Fruit fly (Drosophila melanogaster) whole organism, embryonic: ENCODE results near the gene CG14219.

Experiments used
- Awh ChIP-seq: fragments of 200-800 bp; sonication (Bioruptor generic); IDR thresholded peaks from 2 replicates; pipeline ENCODE4, ENCODE4 v1.3.6; 2022; ENCODE audit warnings: missing biosample characterization, missing genetic modification characterization
- Blimp-1 ChIP-seq: fragments of 200-800 bp; sonication (Bioruptor generic); optimal IDR thresholded peaks from 3 replicates; lab custom pipeline; 2018; ENCODE audit warnings: missing biosample characterization, missing genetic modification characterization, mild to moderate bottlenecking, moderate library complexity, missing genetic modification reagents
- CG10543 ChIP-seq: fragments of 200-800 bp; sonication (Bioruptor generic); optimal IDR thresholded peaks from 3 replicates; lab custom pipeline; 2017; ENCODE audit warnings: missing biosample characterization, mild to moderate bottlenecking, missing genetic modification characterization, moderate library complexity
- CG12744 ChIP-seq: fragments of 200-800 bp; sonication (Bioruptor generic); optimal IDR thresholded peaks from 2 replicates; lab custom pipeline; 2016; ENCODE audit warnings: missing biosample characterization, missing genetic modification characterization
- CG13123 ChIP-seq: fragments of 200-800 bp; sonication (Bioruptor generic); optimal IDR thresholded peaks from 2 replicates; lab custom pipeline; 2016; ENCODE audit warnings: missing biosample characterization, missing genetic modification characterization
- CG13296 ChIP-seq: fragments of 200-800 bp; sonication (Bioruptor generic); optimal IDR thresholded peaks from 3 replicates; lab custom pipeline; 2018; ENCODE audit warnings: missing biosample characterization, mild to moderate bottlenecking, missing genetic modification characterization
- CG15011 ChIP-seq: fragments of 200-800 bp; sonication (Bioruptor generic); optimal IDR thresholded peaks from 3 replicates; lab custom pipeline; 2018; ENCODE audit warnings: missing biosample characterization, mild to moderate bottlenecking, missing genetic modification characterization
- CG1529 ChIP-seq: fragments of 200-800 bp; sonication (Bioruptor generic); optimal IDR thresholded peaks from 3 replicates; lab custom pipeline; 2018; ENCODE audit warnings: missing biosample characterization, missing genetic modification characterization
- CG15514 ChIP-seq: fragments of 200-800 bp; sonication (Bioruptor generic); optimal IDR thresholded peaks from 3 replicates; lab custom pipeline; 2017; ENCODE audit warnings: missing biosample characterization, missing genetic modification characterization, mild to moderate bottlenecking, moderate library complexity, missing genetic modification reagents
- CG15601 ChIP-seq: fragments of 200-800 bp; sonication (Bioruptor generic); optimal IDR thresholded peaks from 3 replicates; lab custom pipeline; 2019; ENCODE audit warnings: missing biosample characterization, mild to moderate bottlenecking, missing genetic modification characterization, moderate library complexity
- CG1647 ChIP-seq: fragments of 200-800 bp; sonication (Bioruptor generic); optimal IDR thresholded peaks from 3 replicates; lab custom pipeline; 2016; ENCODE audit warnings: missing biosample characterization, missing genetic modification characterization
- CG16815 ChIP-seq: fragments of 200-800 bp; sonication (Bioruptor generic); optimal IDR thresholded peaks from 3 replicates; lab custom pipeline; 2017; ENCODE audit warnings: missing biosample characterization, mild to moderate bottlenecking, missing genetic modification characterization
- CG16863 ChIP-seq: fragments of 200-800 bp; sonication (Bioruptor generic); optimal IDR thresholded peaks from 3 replicates; lab custom pipeline; 2016; ENCODE audit warnings: missing biosample characterization, missing genetic modification characterization
- CG17359 ChIP-seq: fragments of 200-800 bp; sonication (Bioruptor generic); optimal IDR thresholded peaks from 3 replicates; lab custom pipeline; 2018; ENCODE audit warnings: missing biosample characterization, mild to moderate bottlenecking, missing genetic modification characterization, moderate library complexity
- CG17385 ChIP-seq: fragments of 200-800 bp; sonication (Bioruptor generic); optimal IDR thresholded peaks from 3 replicates; lab custom pipeline; 2018; ENCODE audit warnings: missing biosample characterization, mild to moderate bottlenecking, missing genetic modification characterization
- CG18262 ChIP-seq: fragments of 200-800 bp; optimal IDR thresholded peaks from 3 replicates; lab custom pipeline; 2019; ENCODE audit warnings: missing biosample characterization, mild to moderate bottlenecking, missing genetic modification characterization, moderate library complexity
- CG2202 ChIP-seq: fragments of 200-800 bp; sonication (Bioruptor generic); optimal IDR thresholded peaks from 2 replicates; lab custom pipeline; 2018; ENCODE audit warnings: missing biosample characterization, mild to moderate bottlenecking, missing genetic modification characterization
- CG3163 ChIP-seq: fragments of 200-800 bp; sonication (Bioruptor generic); optimal IDR thresholded peaks from 3 replicates; lab custom pipeline; 2016; ENCODE audit warnings: missing biosample characterization, missing genetic modification characterization
- CG32532 ChIP-seq: fragments of 200-800 bp; sonication (Bioruptor generic); IDR thresholded peaks from 2 replicates; pipeline ENCODE4 v1.3.6; 2022; ENCODE audit warnings: missing biosample characterization, missing genetic modification characterization
- CG34422 ChIP-seq: fragments of 200-800 bp; sonication (Bioruptor generic); IDR thresholded peaks from 3 replicates; pipeline ENCODE4 v1.3.6; 2022; ENCODE audit warnings: missing biosample characterization, missing genetic modification characterization
- CG5245 ChIP-seq: fragments of 200-800 bp; sonication (Bioruptor generic); optimal IDR thresholded peaks from 3 replicates; lab custom pipeline; 2016; ENCODE audit warnings: missing biosample characterization, missing genetic modification characterization
- CG6254 ChIP-seq: fragments of 200-800 bp; sonication (Bioruptor generic); optimal IDR thresholded peaks from 3 replicates; lab custom pipeline; 2017; ENCODE audit warnings: mild to moderate bottlenecking, missing biosample characterization, missing genetic modification reagents, missing genetic modification characterization
- CG6813 ChIP-seq: fragments of 200-800 bp; sonication (Bioruptor generic); optimal IDR thresholded peaks from 2 replicates; lab custom pipeline; 2017; ENCODE audit warnings: missing biosample characterization, missing genetic modification characterization, mild to moderate bottlenecking, moderate library complexity, missing genetic modification reagents
- CG7372 ChIP-seq: fragments of 200-800 bp; sonication (Bioruptor generic); IDR thresholded peaks from 2 replicates; pipeline ENCODE4 v1.3.6; 2022; ENCODE audit warnings: missing biosample characterization, missing genetic modification characterization
- CG8924 ChIP-seq: fragments of 200-800 bp; optimal IDR thresholded peaks from 3 replicates; lab custom pipeline; 2019; ENCODE audit warnings: missing biosample characterization, mild to moderate bottlenecking, missing genetic modification characterization, moderate library complexity
- CG9817 ChIP-seq: fragments of 200-800 bp; sonication (Bioruptor generic); optimal IDR thresholded peaks from 2 replicates; lab custom pipeline; 2018; ENCODE audit warnings: missing biosample characterization, mild to moderate bottlenecking, missing genetic modification characterization, moderate library complexity
- CkIIα-i1 ChIP-seq: fragments of 200-800 bp; sonication (Bioruptor generic); IDR thresholded peaks from 2 replicates; pipeline ENCODE4 v1.3.6; 2022; ENCODE audit warnings: missing biosample characterization, missing genetic modification characterization
- Elba2 ChIP-seq: fragments of 200-800 bp; sonication (Bioruptor generic); optimal IDR thresholded peaks from 3 replicates; lab custom pipeline; 2016; ENCODE audit warnings: missing biosample characterization, missing genetic modification characterization
- HHEX ChIP-seq: fragments of 200-800 bp; sonication (Bioruptor generic); optimal IDR thresholded peaks from 3 replicates; lab custom pipeline; 2017; ENCODE audit warnings: missing biosample characterization, mild to moderate bottlenecking, missing genetic modification characterization, missing genetic modification reagents
- Hr39 ChIP-seq: fragments of >200 bp; optimal IDR thresholded peaks from 2 replicates; lab custom pipeline; 2017
- Nf-YB ChIP-seq: fragments of 200-800 bp; sonication (Bioruptor generic); optimal IDR thresholded peaks from 3 replicates; lab custom pipeline; 2019; ENCODE audit warnings: missing biosample characterization, mild to moderate bottlenecking, missing genetic modification characterization, moderate library complexity
- Oaz ChIP-seq: fragments of 200-800 bp; sonication (Bioruptor generic); IDR thresholded peaks from 2 replicates; pipeline ENCODE4 v1.3.6; 2022; ENCODE audit warnings: missing biosample characterization, missing genetic modification characterization
- Sry-δ ChIP-seq: fragments of 200-800 bp; sonication (Bioruptor generic); optimal IDR thresholded peaks from 2 replicates; lab custom pipeline; 2016; ENCODE audit warnings: missing biosample characterization, missing genetic modification characterization
- Tbp ChIP-seq: fragments of >200 bp; optimal IDR thresholded peaks from 2 replicates; lab custom pipeline; 2018; ENCODE audit warnings: missing biosample characterization, missing genetic modification characterization
- crp ChIP-seq, 2 experiments: fragments of 200-800 bp; sonication (Bioruptor generic); optimal IDR thresholded peaks; 2 replicates in 1 of 2; 3 replicates in 1 of 2; lab custom pipeline; 2017; ENCODE audit warnings: missing biosample characterization in 2 of 2, missing genetic modification characterization in 2 of 2, mild to moderate bottlenecking in 1 of 2, moderate library complexity in 1 of 2
- gt ChIP-seq: fragments of 200-800 bp; sonication (Bioruptor generic); IDR thresholded peaks from 2 replicates; pipeline ENCODE4 v1.3.6; 2022; ENCODE audit warnings: missing biosample characterization, missing genetic modification characterization
- insv ChIP-seq, 2 experiments: fragments of 200-800 bp; sonication (Bioruptor generic); optimal IDR thresholded peaks; 3 replicates each; lab custom pipeline; 2016 to 2018; ENCODE audit warnings: missing biosample characterization in 2 of 2, missing genetic modification characterization in 2 of 2
- jing ChIP-seq: fragments of 200-800 bp; sonication (Bioruptor generic); optimal IDR thresholded peaks from 2 replicates; lab custom pipeline; 2018; ENCODE audit warnings: missing biosample characterization, mild to moderate bottlenecking, missing genetic modification characterization
- kay ChIP-seq: fragments of 200-800 bp; sonication (Bioruptor generic); optimal IDR thresholded peaks from 2 replicates; lab custom pipeline; 2016; ENCODE audit warnings: missing biosample characterization, missing genetic modification characterization
- lilli ChIP-seq: fragments of 200-800 bp; sonication (Bioruptor generic); optimal IDR thresholded peaks from 3 replicates; lab custom pipeline; 2016; ENCODE audit warnings: missing biosample characterization, missing genetic modification characterization
- mirr ChIP-seq: fragments of 200-800 bp; sonication (Bioruptor generic); optimal IDR thresholded peaks from 3 replicates; lab custom pipeline; 2018; ENCODE audit warnings: missing biosample characterization, mild to moderate bottlenecking, missing genetic modification characterization
- nerfin-2 ChIP-seq: fragments of 200-800 bp; sonication (Bioruptor generic); IDR thresholded peaks from 2 replicates; pipeline ENCODE4 v1.3.6; 2022; ENCODE audit warnings: missing biosample characterization, missing genetic modification characterization; ENCODE audit not compliant: partially characterized antibody
- pita ChIP-seq: fragments of 200-800 bp; sonication (Bioruptor generic); optimal IDR thresholded peaks from 2 replicates; lab custom pipeline; 2017; ENCODE audit warnings: missing biosample characterization, mild to moderate bottlenecking, missing genetic modification characterization
- psq ChIP-seq: fragments of 200-800 bp; sonication (Bioruptor generic); optimal IDR thresholded peaks from 2 replicates; lab custom pipeline; 2017; ENCODE audit warnings: missing biosample characterization, missing genetic modification characterization
- sens ChIP-seq: fragments of 200-800 bp; sonication (Bioruptor generic); peaks from one replicate; lab custom pipeline; 2016; ENCODE audit warnings: missing biosample characterization, missing genetic modification characterization
- sens-2 ChIP-seq: fragments of 200-800 bp; sonication (Bioruptor generic); IDR thresholded peaks from 2 replicates; pipeline ENCODE4 v1.3.6; 2022; ENCODE audit warnings: missing biosample characterization, missing genetic modification characterization
- so ChIP-seq: fragments of 200-800 bp; sonication (Bioruptor generic); IDR thresholded peaks from 3 replicates; pipeline ENCODE4 v1.3.6; 2022; ENCODE audit warnings: missing biosample characterization, missing genetic modification characterization
- stwl ChIP-seq: fragments of 200-800 bp; sonication (Bioruptor generic); optimal IDR thresholded peaks from 3 replicates; lab custom pipeline; 2018; ENCODE audit warnings: missing biosample characterization, mild to moderate bottlenecking, missing genetic modification characterization, moderate library complexity
- tio ChIP-seq: fragments of 200-800 bp; sonication (Bioruptor generic); optimal IDR thresholded peaks from 2 replicates; lab custom pipeline; 2017; ENCODE audit warnings: missing biosample characterization, missing genetic modification characterization, inconsistent platforms
- ttk ChIP-seq: fragments of 200-800 bp; sonication (Bioruptor generic); IDR thresholded peaks from 2 replicates; pipeline ENCODE4 v2.1.2; 2022; ENCODE audit warnings: missing biosample characterization, missing genetic modification characterization
- wek ChIP-seq: fragments of 200-800 bp; sonication (Bioruptor generic); optimal IDR thresholded peaks from 3 replicates; lab custom pipeline; 2018; ENCODE audit warnings: missing biosample characterization, mild to moderate bottlenecking, missing genetic modification characterization, moderate library complexity

Gene CG14219

DNA sequence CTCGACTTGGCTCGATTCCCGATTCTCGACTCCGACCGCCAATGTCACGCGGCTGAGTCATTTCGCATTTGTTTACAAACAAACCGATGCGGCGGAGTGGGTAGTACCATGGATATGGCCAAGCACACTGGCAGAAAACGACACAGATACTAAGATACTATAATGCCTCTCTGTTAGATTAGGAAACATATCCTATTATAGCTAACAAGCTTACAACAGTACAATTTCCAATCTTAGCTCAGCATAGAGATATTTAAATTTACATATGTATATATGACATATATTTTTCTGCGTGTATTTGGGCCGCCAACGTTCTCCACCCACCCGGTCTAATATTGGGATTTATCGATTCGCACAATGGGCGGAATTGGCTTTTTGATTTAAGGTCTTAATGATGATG, 14.0 kb upstream of the CG14219 start (continued):
- TF ChIP-seq CG13123 (GFP tag; lab: Kevin White, UChicago) (peak; percentile 35), ttk (0 out of 2 replicates have a peak, but pooled peaks have one; percentile 56), CG7372 (GFP tag; lab: Robert Waterston, UW) (peak; percentile 59), wek (GFP tag; lab: Kevin White, UChicago) (no peak), CG34422 (peak; percentile 76), tio (GFP tag; lab: Kevin White, UChicago) (peak; percentile 72), CG9817 (peak; percentile 74), Blimp-1 (peak; percentile 70), CG6254 (GFP tag; lab: Kevin White, UChicago) (peak; percentile 39), Elba2 (GFP tag; lab: Kevin White, UChicago) (no peak), CG15514 (GFP tag; lab: Kevin White, UChicago) (peak; percentile 58), CG12744 (peak; percentile 42), Awh (0 out of 2 replicates have a peak, but pooled peaks have one; percentile 55), CG15601 (tag; lab: Kevin White, UChicago) (peak; percentile 64), HHEX (peak; percentile 78), nerfin-2 (no peak), CG15011 (GFP tag; lab: Kevin White, UChicago) (peak; percentile 55), kay (GFP tag; lab: Kevin White, UChicago) (peak; percentile 68), Tbp (GFP tag; lab: Kevin White, UChicago) (no peak), CG2202 (tag; lab: Kevin White, UChicago) (peak; percentile 29), CG13296 (peak; percentile 64), CG18262 (tag; lab: Kevin White, UChicago) (peak; percentile 65), lilli (GFP tag; lab: Kevin White, UChicago) (peak; percentile 85), sens-2 (GFP tag; lab: Robert Waterston, UW) (peak; percentile 62; the same call in 1 of the 2 replicates), Hr39 (lab: Kevin White, UChicago) (no peak), CG16863 (GFP tag; lab: Kevin White, UChicago) (peak; percentile 39), CG16815 (peak; percentile 31), CG8924 (tag; lab: Kevin White, UChicago) (peak; percentile 72), CG1647 (GFP tag; lab: Kevin White, UChicago) (peak; percentile 47), Nf-YB (GFP tag; lab: Kevin White, UChicago) (peak; percentile 36), CkIIα-i1 (GFP tag; lab: Robert Waterston, UW) (0 out of 2 replicates have a peak, but pooled peaks have one; percentile 16), CG5245 (GFP tag; lab: Kevin White, UChicago) (peak; percentile 59), so (peak; percentile 83), psq (GFP tag; lab: Kevin White, UChicago) (no peak), Oaz (GFP tag; lab: Robert Waterston, UW) (peak; percentile 76), insv (GFP tag; optimal IDR thresholded peaks at IDR 0.05; lab: Kevin White, UChicago) (no peak), CG6813 (GFP tag; lab: Kevin White, UChicago) (peak; percentile 74), stwl (tag; lab: Kevin White, UChicago) (no peak), CG17359 (peak; percentile 81), mirr (GFP tag; lab: Kevin White, UChicago) (peak; percentile 52), jing (GFP tag; lab: Kevin White, UChicago) (peak; percentile 39), CG17385 (GFP tag; lab: Kevin White, UChicago) (peak; percentile 69), Sry-δ (GFP tag; lab: Kevin White, UChicago) (no peak), CG1529 (peak; percentile 18), gt (peak; percentile 35; the same call in 1 of the 2 replicates), CG32532 (GFP tag; lab: Robert Waterston, UW) (peak; percentile 89), CG3163 (no peak), sens (peak; percentile 92), crp (GFP tag; optimal IDR thresholded peaks at IDR 0.05; lab: Kevin White, UChicago) (no peak), pita (GFP tag; lab: Kevin White, UChicago) (no peak), CG10543 (GFP tag; lab: Kevin White, UChicago) (peak; percentile 66)
